Worm (Caenorhabditis elegans): ENCODE data around the gene F59B10.5.

DNA sequence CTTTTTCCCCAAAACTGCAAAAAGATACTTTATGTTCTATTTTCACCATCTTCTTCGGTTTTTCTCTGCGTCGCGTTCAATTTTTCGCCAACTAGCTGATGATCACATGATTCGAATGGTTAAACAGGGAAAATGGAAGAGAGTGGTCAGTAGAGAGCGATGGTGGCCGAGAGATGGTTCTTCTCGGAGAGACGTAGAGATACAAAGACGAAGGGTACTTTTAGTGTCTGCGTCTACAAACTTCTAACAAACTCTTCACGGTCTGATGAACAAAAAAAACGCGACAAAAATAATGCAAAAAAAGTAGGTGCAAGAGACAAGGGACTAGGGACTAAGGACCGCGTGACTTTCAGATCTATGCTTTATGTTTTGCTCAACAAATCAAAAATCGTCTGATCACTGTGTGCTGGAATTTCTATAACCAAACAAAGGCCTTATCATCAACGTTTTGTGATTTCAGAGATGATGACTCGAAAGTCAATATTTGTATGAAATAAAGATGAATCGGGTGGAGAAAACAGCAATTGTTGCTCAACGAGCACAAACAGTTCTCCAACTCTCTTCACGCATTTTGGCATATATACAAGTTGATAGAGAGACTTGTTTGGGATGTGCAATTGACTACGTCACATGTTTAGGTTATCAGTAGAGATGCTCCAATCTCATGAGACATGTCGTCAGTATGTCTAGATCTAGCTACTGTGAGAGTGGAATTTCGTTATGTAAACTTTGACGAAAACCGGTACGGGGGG lies 28.7 kb upstream of the F59B10.5 start:
- TF ChIP-seq hmg-11 (tag; optimal IDR thresholded peaks at IDR 0.05) (peak; percentile 87), pqm-1 (tag; optimal IDR thresholded peaks at IDR 0.05) (peak; percentile 49), nhr-237 (tag; optimal IDR thresholded peaks at IDR 0.05) (no peak), ama-1 (optimal IDR thresholded peaks at IDR 0.05) (peak; percentile 95)

Data from whole organism, L3 larva.